Worm (Caenorhabditis elegans) whole organism, midembryonic: Measurements from ENCODE around the gene F35H8.4.

Experiments used
- T22C8.4 ChIP-seq: fragments of 200-800 bp; sonication (Bioruptor generic); IDR thresholded peaks from 2 replicates; pipeline ENCODE4 v1.3.6; 2022; ENCODE audit warnings: missing genetic modification characterization, missing compliant biosample characterization
- cog-1 ChIP-seq: sonication (generic microtip); optimal IDR thresholded peaks from 2 replicates; lab custom pipeline; 2016; ENCODE audit warnings: missing genetic modification characterization, missing compliant biosample characterization
- flt-1 ChIP-seq: fragments of 200-800 bp; sonication (Bioruptor generic); IDR thresholded peaks from 2 replicates; pipeline ENCODE4 v1.3.6; 2022; ENCODE audit warnings: missing genetic modification characterization, missing compliant biosample characterization
- klf-2 ChIP-seq: fragments of 200-800 bp; sonication (Bioruptor generic); conservative IDR thresholded peaks from 2 replicates; pipeline ENCODE4 v1.3.6; 2022; ENCODE audit warnings: missing genetic modification reagents, missing genetic modification characterization, missing compliant biosample characterization
- med-1 ChIP-seq: sonication (generic microtip); optimal IDR thresholded peaks from 2 replicates; lab custom pipeline; 2017; ENCODE audit warnings: missing genetic modification characterization, mild to moderate bottlenecking, missing compliant biosample characterization, antibody characterized with exemption, missing genetic modification reagents; ENCODE audit not compliant: insufficient read depth
- ref-1 ChIP-seq: fragments of 200-800 bp; sonication (Bioruptor generic); conservative IDR thresholded peaks from 2 replicates; pipeline ENCODE4 v1.3.6; 2022; ENCODE audit warnings: missing genetic modification reagents, missing genetic modification characterization, missing compliant biosample characterization
- tab-1 ChIP-seq: fragments of 200-800 bp; sonication (Bioruptor generic); IDR thresholded peaks from 2 replicates; pipeline ENCODE4 v1.3.6; 2022; ENCODE audit warnings: missing genetic modification characterization, missing compliant biosample characterization
- ztf-23 ChIP-seq: fragments of 200-800 bp; sonication (Bioruptor generic); IDR thresholded peaks from 2 replicates; pipeline ENCODE4 v1.3.6; 2022; ENCODE audit warnings: missing genetic modification reagents, missing genetic modification characterization, missing compliant biosample characterization
- ztf-29 ChIP-seq: fragments of 200-800 bp; sonication (Bioruptor generic); IDR thresholded peaks from 2 replicates; pipeline ENCODE4 v1.3.6; 2022; ENCODE audit warnings: missing genetic modification reagents, missing genetic modification characterization, missing compliant biosample characterization

Gene F35H8.4

ce11 chrII:9583461-9583860 lies 23.6 kb upstream of the F35H8.4 start, which contains the start of gene wee-1.1:
TSS of gene wee-1.1 (minus strand) at chrII:9583561.
- TF ChIP-seq ztf-29 (GFP tag; lab: Robert Waterston, UW) (no peak), T22C8.4 (GFP tag; lab: Robert Waterston, UW) (no peak), cog-1 (no peak), med-1 (GFP tag; lab: Kevin White, UChicago) (no peak), klf-2 (no peak), ztf-23 (GFP tag; lab: Robert Waterston, UW) (no peak), tab-1 (GFP tag; lab: Robert Waterston, UW) (no peak), ref-1 (GFP tag; lab: Robert Waterston, UW) (no peak), flt-1 (GFP tag; lab: Robert Waterston, UW) (no peak)

ce11 chrII:9577630-9578029 lies 17.8 kb upstream of the F35H8.4 start:
- no peak for TF ChIP-seq med-1 (GFP tag; lab: Kevin White, UChicago)
- no peak for TF ChIP-seq ztf-29 (GFP tag; lab: Robert Waterston, UW)
- TF ChIP-seq T22C8.4 (GFP tag; lab: Robert Waterston, UW): no peak
- TF ChIP-seq tab-1 (GFP tag; lab: Robert Waterston, UW): no peak
- no peak for TF ChIP-seq cog-1
- no peak for TF ChIP-seq flt-1 (GFP tag; lab: Robert Waterston, UW)
- TF ChIP-seq ztf-23 (GFP tag; lab: Robert Waterston, UW): no peak
- no peak for TF ChIP-seq ref-1 (GFP tag; lab: Robert Waterston, UW)
- no peak for TF ChIP-seq klf-2

DNA sequence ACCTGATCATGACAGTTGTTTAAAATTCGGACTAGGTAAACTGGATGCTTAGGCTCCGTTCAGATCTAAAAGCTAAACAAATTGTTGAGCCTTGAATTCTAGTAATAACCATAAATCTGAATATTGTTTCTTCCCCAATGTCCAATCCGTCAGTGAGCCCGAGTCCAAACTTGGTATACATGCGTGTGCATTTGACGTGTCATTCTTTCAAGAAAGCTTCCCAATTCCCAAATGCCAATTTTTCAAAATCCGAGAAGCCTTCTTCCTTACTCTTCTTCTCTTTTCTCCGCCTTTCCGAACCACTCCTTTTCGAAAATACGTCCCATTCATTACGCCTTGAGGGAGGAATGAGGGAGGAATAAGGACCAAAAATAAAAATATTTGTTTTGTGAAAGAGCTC lies 16.9 kb upstream of the F35H8.4 start:
- TF ChIP-seq klf-2 (no peak), cog-1 (no peak)

DNA sequence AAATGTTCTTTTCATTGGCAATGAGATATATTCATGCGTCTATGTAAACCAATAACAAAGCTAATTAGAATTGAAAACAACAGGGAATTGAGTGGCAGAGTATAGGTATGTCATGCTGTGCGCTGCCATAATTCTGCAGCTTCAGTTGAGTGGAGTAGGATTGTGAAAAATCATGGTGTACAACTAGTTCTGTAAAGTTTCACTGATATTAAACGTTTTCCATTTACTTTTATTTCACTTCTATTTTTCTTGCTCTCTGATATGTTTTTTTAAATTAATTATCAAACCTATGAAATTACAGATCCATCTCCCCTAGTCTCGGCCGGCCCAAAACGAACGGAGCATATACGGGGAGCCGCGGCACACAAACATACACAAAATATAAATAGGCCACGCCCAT lies 15.8 kb upstream of the F35H8.4 start, which contains the start of gene exc-7:
TSS of gene exc-7 (plus strand) at position 301 of the 400 bp plus-strand sequence.
- TF ChIP-seq klf-2 (no peak), T22C8.4 (GFP tag; lab: Robert Waterston, UW) (no peak), tab-1 (GFP tag; lab: Robert Waterston, UW) (no peak), med-1 (GFP tag; lab: Kevin White, UChicago) (no peak), flt-1 (GFP tag; lab: Robert Waterston, UW) (no peak), ref-1 (GFP tag; lab: Robert Waterston, UW) (no peak), ztf-23 (GFP tag; lab: Robert Waterston, UW) (no peak), cog-1 (no peak)

DNA sequence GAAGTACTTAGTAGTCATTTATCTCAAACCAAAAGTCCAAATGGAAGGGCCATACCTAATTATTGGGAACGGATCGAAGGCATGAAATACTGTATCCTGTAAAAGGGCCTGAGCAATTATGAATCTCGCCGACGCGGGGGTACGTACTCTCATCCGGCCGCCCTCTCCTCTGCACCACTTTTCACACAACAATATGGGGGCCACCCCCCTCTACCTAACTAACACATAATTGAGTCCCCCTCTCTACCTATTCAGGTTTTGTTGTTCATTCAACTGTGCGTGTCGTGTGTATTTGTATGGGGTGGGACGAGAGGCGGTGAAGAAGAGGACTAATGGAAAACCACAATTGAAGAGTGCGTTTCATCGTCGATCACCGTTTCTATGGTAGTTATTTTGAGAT lies 14.6 kb upstream of the F35H8.4 start:
- TF ChIP-seq ztf-23 (GFP tag; lab: Robert Waterston, UW) (no peak), cog-1 (no peak), tab-1 (GFP tag; lab: Robert Waterston, UW) (no peak), ref-1 (GFP tag; lab: Robert Waterston, UW) (no peak), T22C8.4 (GFP tag; lab: Robert Waterston, UW) (no peak), med-1 (GFP tag; lab: Kevin White, UChicago) (no peak), klf-2 (no peak), ztf-29 (GFP tag; lab: Robert Waterston, UW) (no peak), flt-1 (GFP tag; lab: Robert Waterston, UW) (no peak)

DNA sequence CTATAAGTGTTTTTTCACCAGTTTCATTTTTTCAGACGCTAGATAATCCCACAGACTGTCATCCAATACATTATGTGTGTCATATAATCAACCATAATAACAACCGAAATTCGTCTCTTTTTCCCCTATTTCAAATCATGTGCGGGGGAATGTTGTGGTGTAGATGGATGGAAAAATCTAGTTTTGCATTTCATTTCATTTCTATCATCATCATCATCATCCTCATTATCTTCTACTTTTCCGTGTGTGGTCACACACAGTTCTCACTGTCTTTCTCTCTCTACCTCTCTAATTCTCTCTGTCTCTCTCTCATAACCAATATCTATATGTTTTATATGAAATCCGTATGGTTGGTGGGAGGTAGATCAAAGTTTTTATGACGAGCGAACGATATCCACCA lies 13.6 kb upstream of the F35H8.4 start:
- TF ChIP-seq cog-1 (no peak), ztf-29 (GFP tag; lab: Robert Waterston, UW) (no peak), T22C8.4 (GFP tag; lab: Robert Waterston, UW) (no peak), flt-1 (GFP tag; lab: Robert Waterston, UW) (no peak), tab-1 (GFP tag; lab: Robert Waterston, UW) (no peak), ref-1 (GFP tag; lab: Robert Waterston, UW) (no peak)

- TF ChIP-seq cog-1 (peak; percentile 61), T22C8.4 (GFP tag; lab: Robert Waterston, UW) (peak; percentile 89), ztf-23 (GFP tag; lab: Robert Waterston, UW) (peak; percentile 92), flt-1 (GFP tag; lab: Robert Waterston, UW) (peak; percentile 97), ref-1 (GFP tag; lab: Robert Waterston, UW) (peak; percentile 93), klf-2 (peak; percentile 83), ztf-29 (GFP tag; lab: Robert Waterston, UW) (peak; percentile 83), tab-1 (GFP tag; lab: Robert Waterston, UW) (peak; percentile 97), med-1 (GFP tag; lab: Kevin White, UChicago) (peak; percentile 47)
Observed at ce11 chrII:9566045-9566444, 6.2 kb upstream of the F35H8.4 start.

- TF ChIP-seq klf-2 (no peak), ref-1 (GFP tag; lab: Robert Waterston, UW) (no peak), cog-1 (no peak), ztf-29 (GFP tag; lab: Robert Waterston, UW) (no peak), ztf-23 (GFP tag; lab: Robert Waterston, UW) (no peak), T22C8.4 (GFP tag; lab: Robert Waterston, UW) (no peak), tab-1 (GFP tag; lab: Robert Waterston, UW) (no peak), med-1 (GFP tag; lab: Kevin White, UChicago) (no peak), flt-1 (GFP tag; lab: Robert Waterston, UW) (no peak)
Observed at ce11 chrII:9560895-9561294, 1.1 kb upstream of the F35H8.4 start.

DNA sequence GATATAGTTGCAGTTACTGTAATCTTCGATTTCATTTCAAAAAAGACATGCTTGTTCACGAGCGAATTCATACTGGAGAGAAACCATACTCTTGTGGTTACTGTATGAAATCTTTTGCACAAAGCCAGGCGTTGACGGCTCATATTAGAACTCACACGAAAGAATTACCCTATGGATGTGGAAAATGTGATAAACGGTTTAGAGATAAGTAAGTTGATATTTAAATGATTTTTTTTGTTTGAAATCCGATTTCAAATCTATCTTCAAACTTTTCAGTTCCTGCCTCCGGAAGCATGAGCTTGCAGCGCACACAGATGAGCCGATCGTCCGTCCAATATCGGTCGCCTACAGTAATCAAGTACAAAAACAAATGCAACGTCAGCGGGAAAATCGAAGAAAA lies 923 bp downstream of the F35H8.4 start:
- no peak for TF ChIP-seq flt-1 (GFP tag; lab: Robert Waterston, UW)
- no peak for TF ChIP-seq ztf-29 (GFP tag; lab: Robert Waterston, UW)
- no peak for TF ChIP-seq T22C8.4 (GFP tag; lab: Robert Waterston, UW)
- TF ChIP-seq klf-2: no peak
- no peak for TF ChIP-seq med-1 (GFP tag; lab: Kevin White, UChicago)
- TF ChIP-seq ref-1 (GFP tag; lab: Robert Waterston, UW): no peak
- TF ChIP-seq cog-1: no peak
- TF ChIP-seq tab-1 (GFP tag; lab: Robert Waterston, UW): no peak
- no peak for TF ChIP-seq ztf-23 (GFP tag; lab: Robert Waterston, UW)
